Worm (Caenorhabditis elegans) whole organism, early embryonic: ENCODE results near the gene T19D12.1.

Source experiments
- ama-1 ChIP-seq: fragments of 150-350 bp; optimal IDR thresholded peaks from 2 replicates; lab custom pipeline; 2014
- tbx-11 ChIP-seq: fragments of 200-800 bp; sonication (Bioruptor generic); IDR thresholded peaks from 2 replicates; pipeline ENCODE4 v1.3.6; 2022; ENCODE audit warnings: missing genetic modification characterization, missing compliant biosample characterization

DNA sequence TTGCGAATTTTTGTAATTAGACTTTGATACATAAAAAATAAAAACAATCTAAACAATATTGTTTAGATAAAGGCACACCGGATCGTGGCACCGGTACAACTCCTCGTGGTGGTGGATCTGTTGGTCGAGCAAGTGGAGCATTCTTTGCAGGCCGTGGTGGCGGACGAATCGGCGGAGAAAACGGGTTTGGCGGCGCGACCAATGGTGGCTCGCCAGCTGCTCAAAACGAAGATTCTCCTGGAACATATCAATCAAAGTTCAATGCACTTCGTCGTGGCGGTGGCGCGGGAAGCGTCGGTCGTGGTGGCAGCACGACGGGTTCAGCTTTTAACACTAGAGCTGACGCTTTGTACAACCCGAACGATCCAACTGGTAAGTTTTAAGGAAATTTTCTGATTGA lies 19.3 kb downstream of the T19D12.1 start:
- TF ChIP-seq ama-1 (no peak), tbx-11 (no peak)
